Worm (Caenorhabditis elegans) whole organism, late embryonic: ENCODE measurements around the gene cutl-5.

Experiments used
- C08G9.2 ChIP-seq: sonication (generic microtip); optimal IDR thresholded peaks from 2 replicates; lab custom pipeline; 2016; ENCODE audit warnings: mild to moderate bottlenecking, missing genetic modification characterization, moderate library complexity, missing compliant biosample characterization
- ama-1 ChIP-seq: fragments of 150-350 bp; optimal IDR thresholded peaks from 2 replicates; lab custom pipeline; 2014
- ceh-18 ChIP-seq: sonication (generic microtip); optimal IDR thresholded peaks from 2 replicates; lab custom pipeline; 2016; ENCODE audit warnings: missing genetic modification characterization, missing compliant biosample characterization
- ceh-34 ChIP-seq: sonication (generic microtip); optimal IDR thresholded peaks from 2 replicates; lab custom pipeline; 2016; ENCODE audit warnings: mild to moderate bottlenecking, missing genetic modification characterization, missing compliant biosample characterization
- elt-2 ChIP-seq: sonication (generic microtip); optimal IDR thresholded peaks from 2 replicates; lab custom pipeline; 2016; ENCODE audit warnings: missing genetic modification reagents, missing genetic modification characterization, missing compliant biosample characterization
- fax-1 ChIP-seq: sonication (generic microtip); optimal IDR thresholded peaks from 2 replicates; lab custom pipeline; 2016; ENCODE audit warnings: missing genotype, missing genetic modification characterization, missing compliant biosample characterization
- gmeb-2 ChIP-seq: sonication (generic microtip); optimal IDR thresholded peaks from 2 replicates; lab custom pipeline; 2016; ENCODE audit warnings: missing genetic modification characterization, inconsistent platforms, missing compliant biosample characterization
- odd-2 ChIP-seq: sonication (generic microtip); optimal IDR thresholded peaks from 2 replicates; lab custom pipeline; 2017; ENCODE audit warnings: antibody characterized with exemption, mild to moderate bottlenecking, missing genetic modification characterization, missing compliant biosample characterization

DNA sequence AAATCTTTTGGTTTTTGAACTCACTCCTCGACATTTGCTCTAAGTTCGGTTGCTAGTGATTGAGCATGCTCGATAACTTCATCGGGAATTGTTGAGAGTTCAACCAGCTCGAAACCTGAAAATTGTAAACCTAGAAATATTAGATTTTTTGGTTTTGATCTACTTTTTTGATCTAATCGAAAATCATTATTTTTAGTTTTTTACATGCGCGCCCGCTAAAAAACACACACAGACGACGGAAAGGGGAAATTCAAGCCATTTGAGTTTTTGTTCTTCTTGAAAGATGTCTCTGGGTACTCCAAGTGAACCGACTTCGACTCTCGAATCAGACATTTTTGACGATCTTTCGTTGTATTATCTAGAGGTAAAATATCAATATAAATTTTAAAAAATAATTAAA lies 50.3 kb downstream of the cutl-5 start, which contains the start of gene nos-2:
- TF ChIP-seq ceh-34 (tag; lab: Kevin White, UChicago) (no peak), ceh-18 (no peak), ama-1 (lab: Kevin White, UChicago) (no peak), elt-2 (tag; lab: Kevin White, UChicago) (no peak), odd-2 (tag; lab: Kevin White, UChicago) (no peak), fax-1 (tag; lab: Kevin White, UChicago) (no peak), C08G9.2 (tag; lab: Kevin White, UChicago) (no peak), gmeb-2 (tag; lab: Kevin White, UChicago) (no peak)
